Worm (Caenorhabditis elegans) whole organism, L3 larva: ENCODE data around the gene F02E11.3.

Experiments used
- R02D3.7 ChIP-seq: fragments of 150-350 bp; optimal IDR thresholded peaks from 2 replicates; lab custom pipeline; 2014; ENCODE audit warnings: missing biosample characterization, missing genetic modification characterization
- ZK546.5 ChIP-seq: sonication (generic microtip); optimal IDR thresholded peaks from 2 replicates; lab custom pipeline; 2017; ENCODE audit warnings: missing biosample characterization, missing genetic modification characterization
- aly-2 ChIP-seq: fragments of 150-350 bp; optimal IDR thresholded peaks from 2 replicates; lab custom pipeline; 2014; ENCODE audit warnings: missing biosample characterization, missing genetic modification characterization
- ama-1 ChIP-seq: fragments of 150-350 bp; optimal IDR thresholded peaks from 2 replicates; lab custom pipeline; 2018
- ceh-16 ChIP-seq: sonication (generic microtip); optimal IDR thresholded peaks from 2 replicates; lab custom pipeline; 2017; ENCODE audit warnings: missing biosample characterization, missing genetic modification characterization
- ceh-82 ChIP-seq: fragments of 150-350 bp; optimal IDR thresholded peaks from 2 replicates; lab custom pipeline; 2014; ENCODE audit warnings: missing biosample characterization, missing genetic modification characterization
- ceh-9 ChIP-seq: sonication (generic microtip); optimal IDR thresholded peaks from 2 replicates; lab custom pipeline; 2018; ENCODE audit warnings: missing biosample characterization, missing genetic modification characterization
- egl-27 ChIP-seq: sonication (generic microtip); optimal IDR thresholded peaks from 4 replicates; lab custom pipeline; 2017; ENCODE audit warnings: missing biosample characterization, missing genetic modification reagents, missing genetic modification characterization
- egl-5 ChIP-seq: fragments of 150-350 bp; optimal IDR thresholded peaks from 2 replicates; lab custom pipeline; 2017; ENCODE audit warnings: missing biosample characterization, missing genetic modification reagents, missing genetic modification characterization, inconsistent platforms
- elt-1 ChIP-seq: fragments of 150-350 bp; optimal IDR thresholded peaks from 2 replicates; lab custom pipeline; 2014; ENCODE audit warnings: missing biosample characterization, missing genetic modification characterization
- elt-2 ChIP-seq: sonication (generic microtip); optimal IDR thresholded peaks from 2 replicates; lab custom pipeline; 2016; ENCODE audit warnings: missing genetic modification reagents, mild to moderate bottlenecking, missing genetic modification characterization, missing compliant biosample characterization
- eor-1 ChIP-seq, 2 experiments: fragments of 150-350 bp; optimal IDR thresholded peaks; 2 replicates each; lab custom pipeline; 2014 to 2018; ENCODE audit warnings: missing biosample characterization in 2 of 2, missing genetic modification characterization in 2 of 2
- fkh-10 ChIP-seq: sonication (generic microtip); optimal IDR thresholded peaks from 2 replicates; lab custom pipeline; 2017; ENCODE audit warnings: missing biosample characterization, missing genetic modification reagents, missing genetic modification characterization
- fos-1 ChIP-seq: fragments of 150-350 bp; optimal IDR thresholded peaks from 2 replicates; lab custom pipeline; 2014; ENCODE audit warnings: missing biosample characterization, missing genetic modification characterization
- hmg-11 ChIP-seq: sonication (generic microtip); optimal IDR thresholded peaks from 2 replicates; lab custom pipeline; 2016; ENCODE audit warnings: missing genetic modification characterization, missing compliant biosample characterization
- jun-1 ChIP-seq: fragments of 150-350 bp; optimal IDR thresholded peaks from 2 replicates; lab custom pipeline; 2014; ENCODE audit warnings: missing biosample characterization, missing genetic modification reagents, missing genetic modification characterization
- lin-15B ChIP-seq: fragments of 150-350 bp; optimal IDR thresholded peaks from 2 replicates; lab custom pipeline; 2014; ENCODE audit warnings: missing biosample characterization, missing genetic modification characterization
- lsy-12 ChIP-seq: sonication (generic microtip); optimal IDR thresholded peaks from 2 replicates; lab custom pipeline; 2016; ENCODE audit warnings: mild to moderate bottlenecking, missing genetic modification characterization, missing compliant biosample characterization
- nfya-1 ChIP-seq: sonication (generic microtip); optimal IDR thresholded peaks from 2 replicates; lab custom pipeline; 2017; ENCODE audit warnings: missing genetic modification characterization, mild to moderate bottlenecking, missing compliant biosample characterization, antibody characterized with exemption, moderate library complexity; ENCODE audit not compliant: insufficient read depth
- nhr-12 ChIP-seq: fragments of 150-350 bp; optimal IDR thresholded peaks from 2 replicates; lab custom pipeline; 2014; ENCODE audit warnings: missing biosample characterization, missing genetic modification characterization
- nhr-23 ChIP-seq: fragments of 150-350 bp; optimal IDR thresholded peaks from 2 replicates; lab custom pipeline; 2014; ENCODE audit warnings: missing biosample characterization, missing genetic modification reagents, missing genetic modification characterization
- nhr-237 ChIP-seq: fragments of 150-350 bp; optimal IDR thresholded peaks from 2 replicates; lab custom pipeline; 2014; ENCODE audit warnings: missing biosample characterization, missing genetic modification characterization
- nhr-25 ChIP-seq: sonication (generic microtip); optimal IDR thresholded peaks from 2 replicates; lab custom pipeline; 2017; ENCODE audit warnings: missing biosample characterization, missing genetic modification characterization
- nhr-43 ChIP-seq: sonication (generic microtip); optimal IDR thresholded peaks from 2 replicates; lab custom pipeline; 2016; ENCODE audit warnings: mild to moderate bottlenecking, missing genetic modification characterization, missing compliant biosample characterization; ENCODE audit not compliant: poor library complexity, severe bottlenecking
- nhr-67 ChIP-seq: fragments of 150-350 bp; optimal IDR thresholded peaks from 2 replicates; lab custom pipeline; 2014; ENCODE audit warnings: missing biosample characterization, missing genetic modification characterization
- nhr-76 ChIP-seq: fragments of 150-350 bp; sonication (generic microtip); optimal IDR thresholded peaks from 5 replicates; lab custom pipeline; 2014; ENCODE audit warnings: missing biosample characterization, missing genetic modification characterization
- nhr-77 ChIP-seq: fragments of 150-350 bp; optimal IDR thresholded peaks from 2 replicates; lab custom pipeline; 2014; ENCODE audit warnings: missing biosample characterization, missing genetic modification characterization
- pha-4 ChIP-seq: fragments of 150-350 bp; optimal IDR thresholded peaks from 2 replicates; lab custom pipeline; 2014; ENCODE audit warnings: missing biosample characterization, missing genetic modification reagents, missing genetic modification characterization
- sea-2 ChIP-seq: fragments of 150-350 bp; sonication (generic microtip); optimal IDR thresholded peaks from 4 replicates; lab custom pipeline; 2014; ENCODE audit warnings: missing biosample characterization, missing genetic modification reagents, missing genetic modification characterization
- skn-1 ChIP-seq: fragments of 150-350 bp; optimal IDR thresholded peaks from 2 replicates; lab custom pipeline; 2014; ENCODE audit warnings: missing biosample characterization, missing genetic modification characterization
- snpc-4 ChIP-seq: fragments of 150-350 bp; optimal IDR thresholded peaks from 2 replicates; lab custom pipeline; 2014; ENCODE audit warnings: missing biosample characterization, missing genetic modification characterization
- tbx-2 ChIP-seq: sonication (generic microtip); optimal IDR thresholded peaks from 2 replicates; lab custom pipeline; 2016; ENCODE audit warnings: mild to moderate bottlenecking, missing genetic modification characterization, missing compliant biosample characterization
- ztf-11 ChIP-seq: fragments of 150-350 bp; optimal IDR thresholded peaks from 2 replicates; lab custom pipeline; 2014; ENCODE audit warnings: missing biosample characterization, missing genetic modification characterization
- ztf-4 ChIP-seq: fragments of 150-350 bp; optimal IDR thresholded peaks from 2 replicates; lab custom pipeline; 2014; ENCODE audit warnings: missing biosample characterization, missing genetic modification characterization

F02E11.3 gene

DNA sequence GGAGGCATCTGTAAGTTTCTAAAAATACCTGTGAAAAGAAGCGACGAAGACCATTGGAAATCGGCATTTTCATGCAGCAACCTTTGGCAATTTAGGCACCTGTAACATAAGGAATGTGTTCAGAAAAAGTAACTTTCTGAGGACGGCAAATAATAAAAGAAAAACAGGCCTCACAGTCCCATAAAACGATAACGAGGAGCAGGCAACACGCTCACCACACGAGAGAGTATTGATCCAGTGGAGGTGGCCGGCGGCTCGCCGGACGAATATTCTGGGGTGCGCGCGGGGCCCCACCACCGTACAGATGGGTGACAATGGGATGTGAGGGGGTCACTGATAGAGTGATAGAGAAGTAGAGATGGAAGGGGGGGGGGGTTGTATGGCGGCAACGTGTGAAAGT lies at the start of gene F02E11.3:
Gene F02E11.3, minus strand, starts transcription at position 101 of the 400 bp plus-strand sequence.
- no peak for TF ChIP-seq lin-15B (tag; lab: Kevin White, UChicago)
- no peak for TF ChIP-seq fos-1 (tag; lab: Kevin White, UChicago)
- no peak for TF ChIP-seq nhr-77 (tag; lab: Kevin White, UChicago)
- no peak for TF ChIP-seq snpc-4
- no peak for TF ChIP-seq elt-1 (tag; lab: Kevin White, UChicago)
- TF ChIP-seq nhr-67, result no peak
- no peak for TF ChIP-seq nhr-25 (tag; lab: Kevin White, UChicago)
- TF ChIP-seq ceh-16, result no peak
- TF ChIP-seq ama-1 (lab: Kevin White, UChicago), result no peak
- no peak for TF ChIP-seq egl-5 (tag; lab: Kevin White, UChicago)
- TF ChIP-seq hmg-11 (tag; lab: Kevin White, UChicago), result no peak
- no peak for TF ChIP-seq nhr-12 (tag; lab: Kevin White, UChicago)
- TF ChIP-seq tbx-2, result no peak
- no peak for TF ChIP-seq skn-1 (tag; lab: Kevin White, UChicago)
- TF ChIP-seq elt-2 (tag; lab: Kevin White, UChicago), result no peak
- TF ChIP-seq fkh-10, result no peak
- no peak for TF ChIP-seq nhr-237
- TF ChIP-seq ztf-4, result no peak
- TF ChIP-seq R02D3.7 (tag; lab: Kevin White, UChicago), result no peak
- TF ChIP-seq nfya-1 (tag; lab: Kevin White, UChicago), result no peak
- TF ChIP-seq, all 47 proteins: peak for 0

DNA sequence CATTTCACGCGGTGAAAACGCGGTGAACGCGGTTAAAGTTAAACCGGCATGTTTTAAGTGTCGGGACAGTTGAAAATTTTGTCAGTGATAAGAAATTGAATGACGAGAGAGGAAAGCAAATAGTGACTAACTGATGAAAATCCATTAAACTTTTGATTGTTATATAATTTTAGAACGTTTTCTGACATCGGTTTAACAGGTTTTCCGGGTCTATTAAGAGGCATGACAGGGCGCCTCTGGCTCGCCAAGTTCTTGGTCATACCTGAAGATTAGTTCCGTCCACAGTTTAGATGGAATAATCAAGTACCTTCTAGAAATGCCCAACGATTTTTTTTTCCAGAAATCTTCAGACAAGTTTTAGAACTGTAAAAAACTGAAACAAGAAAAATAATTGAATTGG lies 48.4 kb upstream of the F02E11.3 start, which contains the start of gene Y46D2A.2:
Gene Y46D2A.2, minus strand, starts transcription at position 101 of the 400 bp plus-strand sequence.
- TF ChIP-seq eor-1 (tag; optimal IDR thresholded peaks at IDR 0.05; lab: Kevin White, UChicago), result no peak
- TF ChIP-seq aly-2 (tag; lab: Kevin White, UChicago), result no peak
- peak; percentile 28 for TF ChIP-seq elt-2 (tag; lab: Kevin White, UChicago)
- TF ChIP-seq ztf-11 (tag; lab: Kevin White, UChicago), result no peak

DNA sequence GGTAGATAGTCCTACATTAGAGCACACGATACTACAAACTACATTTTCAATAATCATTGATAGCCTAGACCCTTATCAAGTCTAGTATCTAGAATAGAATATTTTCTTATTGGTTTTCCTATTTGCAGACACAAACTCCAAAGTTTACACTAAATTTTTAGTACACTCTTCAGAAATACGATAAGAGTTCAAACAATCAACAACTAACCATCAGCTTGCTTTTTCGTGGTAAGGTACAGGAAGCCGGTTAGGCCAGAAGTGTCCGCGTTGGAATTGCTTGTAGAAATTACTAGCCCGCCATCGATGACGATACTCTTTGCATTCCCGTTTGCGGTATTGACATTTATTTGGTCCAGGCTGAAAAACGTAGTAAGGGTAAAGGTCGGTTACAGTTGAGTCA lies 47.4 kb upstream of the F02E11.3 start, which contains the start of gene Y46D2A.1:
Gene Y46D2A.1, plus strand, starts transcription at position 301 of the 400 bp plus-strand sequence.
- TF ChIP-seq ceh-16 (no peak), egl-27 (tag; lab: Kevin White, UChicago) (no peak), ceh-9 (tag; lab: Kevin White, UChicago) (no peak), ztf-4 (no peak), elt-2 (tag; lab: Kevin White, UChicago) (peak; percentile 63), nhr-25 (tag; lab: Kevin White, UChicago) (no peak), ZK546.5 (tag; lab: Kevin White, UChicago) (no peak)

DNA sequence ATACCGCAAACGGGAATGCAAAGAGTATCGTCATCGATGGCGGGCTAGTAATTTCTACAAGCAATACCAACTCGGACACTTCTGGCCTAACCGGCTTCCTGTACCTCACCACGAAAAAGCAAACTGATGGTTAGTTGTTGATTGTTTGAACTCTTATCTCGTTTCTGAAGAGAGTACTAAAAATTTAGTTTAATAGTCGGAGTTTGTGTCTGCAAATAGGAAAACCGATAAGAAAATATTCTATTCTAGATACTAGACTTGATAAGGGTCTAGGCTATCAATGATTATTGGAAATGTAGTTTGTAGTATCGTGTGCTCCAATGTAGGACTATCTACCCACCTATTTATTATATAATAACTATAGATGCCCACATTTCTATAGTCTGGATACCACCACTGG lies 44.0 kb upstream of the F02E11.3 start:
- TF ChIP-seq ceh-9 (tag; lab: Kevin White, UChicago) (no peak), nhr-23 (no peak), elt-2 (tag; lab: Kevin White, UChicago) (peak; percentile 91), nhr-77 (tag; lab: Kevin White, UChicago) (no peak)

DNA sequence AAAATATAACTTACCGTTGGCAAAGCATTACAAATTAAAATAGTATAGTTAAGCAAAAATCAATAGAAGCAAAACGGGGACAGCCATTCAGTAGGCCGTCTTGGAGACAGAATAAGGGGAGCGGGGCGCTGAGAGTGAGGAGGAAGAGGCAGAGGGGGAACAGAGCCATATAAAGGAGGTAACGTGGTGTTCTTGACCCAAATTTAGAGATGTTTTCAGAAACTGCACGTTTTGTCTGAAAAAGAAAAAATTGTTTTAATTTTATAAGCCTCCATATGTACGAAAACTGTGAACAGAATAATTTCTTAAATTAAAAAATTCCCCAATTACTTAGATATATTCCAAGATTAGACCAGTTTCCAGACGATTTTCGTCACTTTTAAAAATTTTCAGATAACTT lies 38.6 kb upstream of the F02E11.3 start, which contains the start of gene F39E9.6:
Gene F39E9.6, minus strand, starts transcription at position 101 of the 400 bp plus-strand sequence.
- no peak for TF ChIP-seq nhr-67
- TF ChIP-seq jun-1 (tag; lab: Kevin White, UChicago), result no peak
- TF ChIP-seq sea-2 (GFP tag; lab: Kevin White, UChicago), result no peak
- TF ChIP-seq pha-4, result no peak
- TF ChIP-seq elt-2 (tag; lab: Kevin White, UChicago), result no peak
- no peak for TF ChIP-seq R02D3.7 (tag; lab: Kevin White, UChicago)
- no peak for TF ChIP-seq elt-1 (tag; lab: Kevin White, UChicago)
- no peak for TF ChIP-seq nhr-76 (tag; lab: Kevin White, UChicago)
- no peak for TF ChIP-seq egl-5 (tag; lab: Kevin White, UChicago)

DNA sequence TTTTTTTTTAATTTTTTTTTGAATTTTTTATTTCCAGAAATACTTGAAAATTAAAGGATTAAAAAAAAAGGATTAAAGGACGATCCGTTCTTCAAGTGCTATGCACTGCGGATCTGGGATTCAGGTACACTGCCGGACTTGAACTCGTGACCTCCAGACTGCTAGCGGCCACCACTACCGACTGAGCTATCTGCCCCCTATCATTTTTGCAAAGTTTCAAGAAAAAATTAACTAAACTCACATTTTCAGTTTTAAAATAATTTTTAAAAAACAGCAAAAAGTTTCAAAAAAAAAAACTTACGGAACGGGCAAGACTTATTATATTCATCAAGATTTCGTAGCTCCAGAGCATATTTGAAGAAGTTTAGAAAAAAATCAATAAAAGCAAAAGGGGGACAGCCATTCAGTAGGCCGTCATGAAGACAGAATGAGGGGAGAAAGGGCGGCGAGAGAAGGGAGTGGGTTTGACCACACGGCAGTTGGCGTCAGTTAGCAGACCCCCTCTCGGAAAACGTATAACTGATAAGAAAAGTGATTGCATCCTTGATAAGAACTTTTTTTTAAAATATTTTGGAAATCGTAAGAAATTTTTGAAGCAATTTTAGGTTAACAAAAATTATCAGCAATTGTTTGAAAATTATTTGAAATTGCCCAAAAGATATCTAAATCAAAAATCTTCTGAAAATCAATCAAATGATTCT lies 36.3 kb upstream of the F02E11.3 start:
- TF ChIP-seq nhr-43 (tag; lab: Kevin White, UChicago), result no peak
- no peak for TF ChIP-seq ztf-4
- peak; percentile 46 for TF ChIP-seq elt-2 (tag; lab: Kevin White, UChicago)
- TF ChIP-seq ceh-82, result no peak
- TF ChIP-seq lsy-12 (tag; lab: Kevin White, UChicago), result no peak
- TF ChIP-seq, all 47 proteins: peak for 1
